Fruit fly (Drosophila melanogaster) whole organism, adult: ENCODE measurements around the gene CG42238.
A peak's percentile ranks its signal among the peaks of the same experiment; 100 is the strongest.

ENCODE experiments used
- CG11617 ChIP-seq: fragments of 200-800 bp; sonication (Bioruptor generic); optimal IDR thresholded peaks from 2 replicates; lab custom pipeline; 2017; ENCODE audit warnings: mild to moderate bottlenecking, missing biosample characterization, missing genetic modification reagents, missing genetic modification characterization
- CG12768 ChIP-seq: fragments of 200-800 bp; sonication (Bioruptor generic); optimal IDR thresholded peaks from 2 replicates; lab custom pipeline; 2017; ENCODE audit warnings: missing biosample characterization, missing genetic modification characterization, mild to moderate bottlenecking, moderate library complexity, missing genetic modification reagents
- CG14711 ChIP-seq: fragments of 200-800 bp; sonication (Bioruptor generic); optimal IDR thresholded peaks from 2 replicates; lab custom pipeline; 2018; ENCODE audit warnings: missing biosample characterization, mild to moderate bottlenecking, missing genetic modification characterization, moderate library complexity
- CG1620 ChIP-seq: fragments of 200-800 bp; sonication (Bioruptor generic); optimal IDR thresholded peaks from 2 replicates; lab custom pipeline; 2016; ENCODE audit warnings: missing biosample characterization, missing genetic modification characterization
- CG33017 ChIP-seq: fragments of 200-800 bp; sonication (Bioruptor generic); optimal IDR thresholded peaks from 2 replicates; lab custom pipeline; 2018; ENCODE audit warnings: missing biosample characterization, mild to moderate bottlenecking, missing genetic modification characterization, moderate library complexity
- CG5204 ChIP-seq: fragments of 200-800 bp; sonication (Bioruptor generic); optimal IDR thresholded peaks from 2 replicates; lab custom pipeline; 2016; ENCODE audit warnings: missing biosample characterization, missing genetic modification characterization
- CG7045 ChIP-seq: fragments of 200-800 bp; sonication (Bioruptor generic); optimal IDR thresholded peaks from 2 replicates; lab custom pipeline; 2017; ENCODE audit warnings: missing biosample characterization, mild to moderate bottlenecking, missing genetic modification characterization
- CG7101 ChIP-seq: fragments of 200-800 bp; sonication (Bioruptor generic); optimal IDR thresholded peaks from 2 replicates; lab custom pipeline; 2018; ENCODE audit warnings: missing biosample characterization, mild to moderate bottlenecking, missing genetic modification characterization, moderate library complexity
- Clk ChIP-seq: fragments of 200-800 bp; sonication (Bioruptor generic); optimal IDR thresholded peaks from 2 replicates; lab custom pipeline; 2017; ENCODE audit warnings: missing biosample characterization, missing genetic modification characterization
- Crg-1 ChIP-seq: fragments of 200-800 bp; sonication (Bioruptor generic); optimal IDR thresholded peaks from 2 replicates; lab custom pipeline; 2016; ENCODE audit warnings: missing biosample characterization, missing genetic modification characterization
- Hr96 ChIP-seq: fragments of 200-800 bp; sonication (Bioruptor generic); optimal IDR thresholded peaks from 2 replicates; lab custom pipeline; 2016; ENCODE audit warnings: missing biosample characterization, missing genetic modification characterization
- Mnt ChIP-seq: fragments of 200-800 bp; sonication (Bioruptor generic); optimal IDR thresholded peaks from 2 replicates; lab custom pipeline; 2016; ENCODE audit warnings: missing biosample characterization, mild to moderate bottlenecking, missing genetic modification characterization
- bab1 ChIP-seq: fragments of 200-800 bp; sonication (Bioruptor generic); optimal IDR thresholded peaks from 3 replicates; lab custom pipeline; 2019; ENCODE audit warnings: missing biosample characterization, mild to moderate bottlenecking, missing genetic modification characterization, moderate library complexity
- cic ChIP-seq: fragments of 200-800 bp; sonication (Bioruptor generic); optimal IDR thresholded peaks from 2 replicates; lab custom pipeline; 2017; ENCODE audit warnings: missing biosample characterization, mild to moderate bottlenecking, missing genetic modification characterization, moderate library complexity
- cnc ChIP-seq, 2 experiments: fragments of >200 bp; optimal IDR thresholded peaks; 2 replicates each; lab custom pipeline; 2017
- kay ChIP-seq: fragments of 200-800 bp; sonication (Bioruptor generic); peaks from one replicate; lab custom pipeline; 2016; ENCODE audit warnings: missing biosample characterization, missing genetic modification characterization, borderline replicate concordance
- ovo ChIP-seq: fragments of 200-800 bp; sonication (Bioruptor generic); optimal IDR thresholded peaks from 2 replicates; lab custom pipeline; 2016; ENCODE audit warnings: missing biosample characterization, missing genetic modification characterization
- pad ChIP-seq: fragments of 200-800 bp; sonication (Bioruptor generic); optimal IDR thresholded peaks from 3 replicates; lab custom pipeline; 2017; ENCODE audit warnings: missing biosample characterization, missing genetic modification characterization, mild to moderate bottlenecking, moderate library complexity, missing genetic modification reagents
- tj ChIP-seq: fragments of 200-800 bp; sonication (Bioruptor generic); optimal IDR thresholded peaks from 3 replicates; lab custom pipeline; 2017; ENCODE audit warnings: missing biosample characterization, mild to moderate bottlenecking, missing genetic modification characterization, moderate library complexity
- toe ChIP-seq: fragments of 200-800 bp; sonication (Bioruptor generic); optimal IDR thresholded peaks from 2 replicates; lab custom pipeline; 2016; ENCODE audit warnings: missing biosample characterization, missing genetic modification characterization

The CG42238 gene

dm6 chr2L:20991528-20991927 lies 60.4 kb downstream of the CG42238 start:
- TF ChIP-seq Crg-1 (GFP tag; lab: Kevin White, UChicago) (no peak), Mnt (GFP tag; lab: Kevin White, UChicago) (no peak), pad (no peak), CG14711 (tag; lab: Kevin White, UChicago) (no peak), CG1620 (no peak), tj (no peak), bab1 (GFP tag; lab: Kevin White, UChicago) (no peak)

dm6 chr2L:20990230-20990629 lies 61.7 kb downstream of the CG42238 start:
- TF ChIP-seq Mnt (GFP tag; lab: Kevin White, UChicago): no peak
- TF ChIP-seq cic: no peak
- no peak for TF ChIP-seq Hr96 (GFP tag; lab: Kevin White, UChicago)
- no peak for TF ChIP-seq Clk (GFP tag; lab: Kevin White, UChicago)

- TF ChIP-seq tj (no peak), bab1 (GFP tag; lab: Kevin White, UChicago) (no peak), Hr96 (GFP tag; lab: Kevin White, UChicago) (no peak), Mnt (GFP tag; lab: Kevin White, UChicago) (no peak), kay (GFP tag; lab: Kevin White, UChicago) (no peak)
These were observed 62.4 kb downstream of the CG42238 start for dm6 chr2L:20989519-20989918.

dm6 chr2L:20987438-20987837 lies 64.5 kb downstream of the CG42238 start:
- TF ChIP-seq Clk (GFP tag; lab: Kevin White, UChicago): no peak

dm6 chr2L:20982242-20982641 lies 69.7 kb downstream of the CG42238 start:
- TF ChIP-seq CG5204 (GFP tag; lab: Kevin White, UChicago): no peak
- TF ChIP-seq cnc (optimal IDR thresholded peaks at IDR 0.05; lab: Kevin White, UChicago): no peak
- TF ChIP-seq CG1620: no peak
- no peak for TF ChIP-seq tj
- TF ChIP-seq CG7045: no peak
- no peak for TF ChIP-seq cic
- TF ChIP-seq pad: no peak
- no peak for TF ChIP-seq kay (GFP tag; lab: Kevin White, UChicago)
- no peak for TF ChIP-seq CG11617 (GFP tag; lab: Kevin White, UChicago)

- no peak for TF ChIP-seq CG33017 (tag; lab: Kevin White, UChicago)
- peak; percentile 19 for TF ChIP-seq tj
- no peak for TF ChIP-seq CG5204 (GFP tag; lab: Kevin White, UChicago)
These were observed 76.4 kb downstream of the CG42238 start for dm6 chr2L:20975594-20975993.

- TF ChIP-seq Crg-1 (GFP tag; lab: Kevin White, UChicago) (no peak), CG11617 (GFP tag; lab: Kevin White, UChicago) (no peak), toe (GFP tag; lab: Kevin White, UChicago) (no peak), CG7101 (tag; lab: Kevin White, UChicago) (no peak), bab1 (GFP tag; lab: Kevin White, UChicago) (no peak), Mnt (GFP tag; lab: Kevin White, UChicago) (no peak), cic (no peak), CG12768 (no peak), CG14711 (tag; lab: Kevin White, UChicago) (no peak), cnc (optimal IDR thresholded peaks at IDR 0.05; lab: Kevin White, UChicago) (no peak), CG33017 (tag; lab: Kevin White, UChicago) (no peak), pad (no peak)
These were observed 77.8 kb downstream of the CG42238 start for dm6 chr2L:20974037-20974646.

- TF ChIP-seq bab1 (GFP tag; lab: Kevin White, UChicago): no peak
- no peak for TF ChIP-seq cic
- TF ChIP-seq CG1620: no peak
- TF ChIP-seq cnc (optimal IDR thresholded peaks at IDR 0.05; lab: Kevin White, UChicago): no peak
- TF ChIP-seq Crg-1 (GFP tag; lab: Kevin White, UChicago): no peak
- no peak for TF ChIP-seq CG7101 (tag; lab: Kevin White, UChicago)
- no peak for TF ChIP-seq kay (GFP tag; lab: Kevin White, UChicago)
- no peak for TF ChIP-seq Hr96 (GFP tag; lab: Kevin White, UChicago)
- no peak for TF ChIP-seq toe (GFP tag; lab: Kevin White, UChicago)
- TF ChIP-seq CG12768: no peak
- TF ChIP-seq CG7045: no peak
- no peak for TF ChIP-seq pad
- no peak for TF ChIP-seq CG33017 (tag; lab: Kevin White, UChicago)
- no peak for TF ChIP-seq ovo (GFP tag; lab: Kevin White, UChicago)
- no peak for TF ChIP-seq CG11617 (GFP tag; lab: Kevin White, UChicago)
- TF ChIP-seq Mnt (GFP tag; lab: Kevin White, UChicago): no peak
- no peak for TF ChIP-seq CG14711 (tag; lab: Kevin White, UChicago)
- no peak for TF ChIP-seq Clk (GFP tag; lab: Kevin White, UChicago)
- TF ChIP-seq tj: no peak
These were observed 80.2 kb downstream of the CG42238 start for dm6 chr2L:20971659-20972314.
